Worm (Caenorhabditis elegans) whole organism, early embryonic: Measurements from ENCODE around the gene str-227.

Experiments used
- B0310.2 ChIP-seq: sonication (generic microtip); optimal IDR thresholded peaks from 2 replicates; lab custom pipeline; 2016; ENCODE audit warnings: mild to moderate bottlenecking, missing genetic modification characterization, missing compliant biosample characterization
- F13C5.2 ChIP-seq: sonication (generic microtip); optimal IDR thresholded peaks from 2 replicates; lab custom pipeline; 2017; ENCODE audit warnings: mild to moderate bottlenecking, missing genetic modification characterization, inconsistent platforms, missing compliant biosample characterization
- aly-1 ChIP-seq: sonication (generic microtip); optimal IDR thresholded peaks from 2 replicates; lab custom pipeline; 2016; ENCODE audit warnings: missing genetic modification characterization, missing compliant biosample characterization
- ama-1 ChIP-seq: fragments of 150-350 bp; optimal IDR thresholded peaks from 2 replicates; lab custom pipeline; 2014
- ceh-13 ChIP-seq: fragments of 200-800 bp; sonication (Bioruptor generic); optimal IDR thresholded peaks from 2 replicates; lab custom pipeline; 2018; ENCODE audit warnings: mild to moderate bottlenecking, missing genetic modification characterization, missing compliant biosample characterization
- ceh-36 ChIP-seq: sonication (generic microtip); optimal IDR thresholded peaks from 2 replicates; lab custom pipeline; 2016; ENCODE audit warnings: missing genetic modification characterization, inconsistent platforms, missing compliant biosample characterization
- ets-7 ChIP-seq: sonication (generic microtip); optimal IDR thresholded peaks from 2 replicates; lab custom pipeline; 2016; ENCODE audit warnings: missing genotype, missing genetic modification characterization, missing compliant biosample characterization
- flt-1 ChIP-seq: fragments of 200-800 bp; sonication (Bioruptor generic); IDR thresholded peaks from 2 replicates; pipeline ENCODE4 v1.3.6; 2022; ENCODE audit warnings: missing genetic modification characterization, missing compliant biosample characterization
- hmbx-1 ChIP-seq: sonication (generic microtip); optimal IDR thresholded peaks from 2 replicates; lab custom pipeline; 2016; ENCODE audit warnings: mild to moderate bottlenecking, missing genetic modification characterization, missing compliant biosample characterization
- hmg-4 ChIP-seq: fragments of 200-800 bp; sonication (Bioruptor generic); optimal IDR thresholded peaks from 2 replicates; lab custom pipeline; 2018; ENCODE audit warnings: mild to moderate bottlenecking, missing genetic modification characterization, missing compliant biosample characterization
- hnd-1 ChIP-seq: sonication (generic microtip); optimal IDR thresholded peaks from 2 replicates; lab custom pipeline; 2016; ENCODE audit warnings: missing genetic modification characterization, missing compliant biosample characterization
- pes-1 ChIP-seq: fragments of 200-800 bp; sonication (Bioruptor generic); IDR thresholded peaks from 2 replicates; pipeline ENCODE4 v1.3.6; 2022; ENCODE audit warnings: missing genetic modification reagents, missing genetic modification characterization, missing compliant biosample characterization
- scrt-1 ChIP-seq: fragments of 200-800 bp; sonication (Bioruptor generic); IDR thresholded peaks from 2 replicates; pipeline ENCODE4 v1.3.6; 2022; ENCODE audit warnings: missing genetic modification characterization, missing compliant biosample characterization
- sea-1 ChIP-seq: fragments of 200-800 bp; sonication (Bioruptor generic); conservative IDR thresholded peaks from 2 replicates; pipeline ENCODE4 v1.3.6; 2022; ENCODE audit warnings: missing genetic modification characterization, missing compliant biosample characterization
- tbx-11 ChIP-seq: fragments of 200-800 bp; sonication (Bioruptor generic); IDR thresholded peaks from 2 replicates; pipeline ENCODE4 v1.3.6; 2022; ENCODE audit warnings: missing genetic modification characterization, missing compliant biosample characterization
- tbx-37 ChIP-seq: fragments of 200-800 bp; sonication (Bioruptor generic); conservative IDR thresholded peaks from 2 replicates; pipeline ENCODE4 v1.3.6; 2022; ENCODE audit warnings: missing genetic modification reagents, missing genetic modification characterization, missing compliant biosample characterization
- tra-4 ChIP-seq: sonication (generic microtip); optimal IDR thresholded peaks from 2 replicates; lab custom pipeline; 2017; ENCODE audit warnings: missing genetic modification characterization, missing compliant biosample characterization

The str-227 gene

ce11 chrV:3517889-3518288 is at the start of gene str-227:
Gene str-227, plus strand, starts transcription at chrV:3518189.
- TF ChIP-seq pes-1 (GFP tag; lab: Robert Waterston, UW) (no peak), F13C5.2 (tag; lab: Kevin White, UChicago) (no peak), hnd-1 (no peak), scrt-1 (GFP tag; lab: Robert Waterston, UW) (no peak), tbx-11 (GFP tag; lab: Robert Waterston, UW) (no peak), ama-1 (lab: Kevin White, UChicago) (no peak), ceh-13 (no peak), B0310.2 (tag; lab: Kevin White, UChicago) (no peak), hmg-4 (GFP tag; lab: Kevin White, UChicago) (no peak), ceh-36 (no peak), sea-1 (no peak), tra-4 (no peak), aly-1 (tag; lab: Kevin White, UChicago) (no peak), hmbx-1 (tag; lab: Kevin White, UChicago) (no peak)

- TF ChIP-seq sea-1 (no peak), aly-1 (tag; lab: Kevin White, UChicago) (no peak), flt-1 (no peak), hnd-1 (no peak), hmg-4 (GFP tag; lab: Kevin White, UChicago) (no peak), tra-4 (no peak), tbx-37 (no peak), ceh-13 (no peak), scrt-1 (GFP tag; lab: Robert Waterston, UW) (no peak), ceh-36 (no peak), B0310.2 (tag; lab: Kevin White, UChicago) (no peak)
These were observed 49.6 kb upstream of the str-227 start, which contains the start of gene gst-33 for ce11 chrV:3468436-3468835. Gene gst-33, minus strand, starts transcription at chrV:3468562.

ce11 chrV:3470782-3471181 is 47.2 kb upstream of the str-227 start, which contains the start of gene srbc-29:
Gene srbc-29, minus strand, starts transcription at chrV:3470882.
- TF ChIP-seq tra-4: no peak
- TF ChIP-seq F13C5.2 (tag; lab: Kevin White, UChicago): no peak
- TF ChIP-seq aly-1 (tag; lab: Kevin White, UChicago): no peak
- TF ChIP-seq ceh-36: no peak
- TF ChIP-seq tbx-11 (GFP tag; lab: Robert Waterston, UW): no peak
- TF ChIP-seq ets-7 (tag; lab: Kevin White, UChicago): no peak

ce11 chrV:3475021-3475420 is 43.0 kb upstream of the str-227 start, which contains the start of gene oac-2:
Gene oac-2, minus strand, starts transcription at chrV:3475121.
- TF ChIP-seq F13C5.2 (tag; lab: Kevin White, UChicago): no peak

ce11 chrV:3476228-3476627 is 41.8 kb upstream of the str-227 start:
- no peak for TF ChIP-seq sea-1
- no peak for TF ChIP-seq tra-4
- TF ChIP-seq ets-7 (tag; lab: Kevin White, UChicago): no peak
- no peak for TF ChIP-seq hmg-4 (GFP tag; lab: Kevin White, UChicago)
- no peak for TF ChIP-seq pes-1 (GFP tag; lab: Robert Waterston, UW)
- no peak for TF ChIP-seq ceh-13
- TF ChIP-seq ceh-36: no peak
- no peak for TF ChIP-seq F13C5.2 (tag; lab: Kevin White, UChicago)
- no peak for TF ChIP-seq flt-1
- TF ChIP-seq hmbx-1 (tag; lab: Kevin White, UChicago): no peak
- TF ChIP-seq aly-1 (tag; lab: Kevin White, UChicago): no peak
- TF ChIP-seq ama-1 (lab: Kevin White, UChicago): no peak
- TF ChIP-seq tbx-11 (GFP tag; lab: Robert Waterston, UW): no peak
- no peak for TF ChIP-seq scrt-1 (GFP tag; lab: Robert Waterston, UW)

- TF ChIP-seq ceh-36 (no peak), hnd-1 (no peak), F13C5.2 (tag; lab: Kevin White, UChicago) (no peak), tra-4 (no peak), ama-1 (lab: Kevin White, UChicago) (no peak), scrt-1 (GFP tag; lab: Robert Waterston, UW) (no peak), sea-1 (no peak), hmbx-1 (tag; lab: Kevin White, UChicago) (no peak), flt-1 (no peak), B0310.2 (tag; lab: Kevin White, UChicago) (no peak)
These were observed 40.5 kb upstream of the str-227 start, which contains the start of gene srbc-31 for ce11 chrV:3477496-3477895. Gene srbc-31, minus strand, starts transcription at chrV:3477596.

- TF ChIP-seq ceh-13 (no peak), ama-1 (lab: Kevin White, UChicago) (no peak), hmg-4 (GFP tag; lab: Kevin White, UChicago) (no peak), ets-7 (tag; lab: Kevin White, UChicago) (no peak), pes-1 (GFP tag; lab: Robert Waterston, UW) (no peak), tbx-11 (GFP tag; lab: Robert Waterston, UW) (no peak), scrt-1 (GFP tag; lab: Robert Waterston, UW) (no peak), sea-1 (no peak), hmbx-1 (tag; lab: Kevin White, UChicago) (no peak), F13C5.2 (tag; lab: Kevin White, UChicago) (no peak), ceh-36 (no peak), tra-4 (no peak), aly-1 (tag; lab: Kevin White, UChicago) (no peak), tbx-37 (no peak), B0310.2 (tag; lab: Kevin White, UChicago) (no peak), flt-1 (no peak), hnd-1 (no peak)
These were observed 37.6 kb upstream of the str-227 start, which contains the start of gene srbc-30 for ce11 chrV:3480346-3480745. Gene srbc-30, minus strand, starts transcription at chrV:3480446.

- TF ChIP-seq ceh-13 (no peak), aly-1 (tag; lab: Kevin White, UChicago) (no peak), ets-7 (tag; lab: Kevin White, UChicago) (no peak), hmg-4 (GFP tag; lab: Kevin White, UChicago) (no peak), hmbx-1 (tag; lab: Kevin White, UChicago) (no peak), tbx-11 (GFP tag; lab: Robert Waterston, UW) (no peak), ceh-36 (no peak), tra-4 (no peak), scrt-1 (GFP tag; lab: Robert Waterston, UW) (no peak), pes-1 (GFP tag; lab: Robert Waterston, UW) (no peak), sea-1 (no peak), flt-1 (no peak), F13C5.2 (tag; lab: Kevin White, UChicago) (no peak), B0310.2 (tag; lab: Kevin White, UChicago) (no peak), tbx-37 (no peak), hnd-1 (no peak)
These were observed 35.4 kb upstream of the str-227 start, which contains the start of gene lys-7 for ce11 chrV:3482550-3483002. Gene lys-7, minus strand, starts transcription at chrV:3482600.
